Fruit fly (Drosophila melanogaster): Measurements from ENCODE around the gene CG44385.

CG44385 gene

DNA sequence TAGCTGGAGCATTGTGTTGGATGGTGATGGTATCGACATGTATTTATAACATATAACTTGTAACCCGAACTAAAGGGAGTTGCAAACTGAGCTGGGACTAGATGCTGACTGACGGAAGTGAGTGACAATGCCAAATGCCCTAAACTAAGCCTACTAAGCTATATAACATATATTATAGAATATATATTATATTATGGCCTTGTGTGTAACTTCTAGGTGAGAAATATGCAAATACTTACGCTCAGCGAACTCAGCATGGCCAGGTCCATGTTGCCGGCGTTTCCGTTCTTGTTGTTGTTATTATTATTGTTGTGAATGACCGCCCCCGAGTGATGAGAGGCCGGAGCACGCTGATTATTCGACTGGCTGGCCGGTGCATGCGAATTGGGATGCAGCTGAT lies at the start of gene CG44385:
Gene CG44385 (minus strand): TSS at position 101 of the 400 bp plus-strand sequence.
- TF ChIP-seq CG10669 (GFP tag; optimal IDR thresholded peaks at IDR 0.05) (no peak), CG7368 (GFP tag; optimal IDR thresholded peaks at IDR 0.05) (no peak), CG8119 (GFP tag; IDR thresholded peaks at IDR 0.05) (no peak), Smox (GFP tag; optimal IDR thresholded peaks at IDR 0.05) (no peak), fd59A (GFP tag; optimal IDR thresholded peaks at IDR 0.05) (no peak), salr (GFP tag; optimal IDR thresholded peaks at IDR 0.05) (no peak), fd85E (GFP tag; optimal IDR thresholded peaks at IDR 0.05) (no peak), CG34406 (GFP tag; optimal IDR thresholded peaks at IDR 0.05) (no peak), cyc (GFP tag; optimal IDR thresholded peaks at IDR 0.05) (no peak)

DNA sequence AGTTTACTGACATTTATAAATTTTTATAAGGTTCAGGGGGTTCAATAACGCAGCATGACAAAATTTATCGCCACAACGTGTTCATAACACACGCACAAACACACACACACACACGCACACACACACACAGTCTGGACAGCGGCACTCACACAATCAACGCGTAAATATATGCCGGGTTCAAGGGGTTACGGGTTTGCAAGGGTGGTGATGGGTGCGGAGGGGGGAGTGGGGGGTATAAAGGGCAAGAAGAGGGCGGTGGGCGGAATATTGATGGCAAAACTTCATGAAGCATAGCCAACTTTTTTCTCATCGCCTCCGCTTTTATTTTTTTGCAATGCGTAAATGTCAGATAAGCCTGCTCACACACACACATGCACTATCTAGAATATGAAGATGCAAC lies 43.9 kb upstream of the CG44385 start:
- TF ChIP-seq fkh (GFP tag; optimal IDR thresholded peaks at IDR 0.05) (no peak), svp (GFP tag) (peak; percentile 23)

DNA sequence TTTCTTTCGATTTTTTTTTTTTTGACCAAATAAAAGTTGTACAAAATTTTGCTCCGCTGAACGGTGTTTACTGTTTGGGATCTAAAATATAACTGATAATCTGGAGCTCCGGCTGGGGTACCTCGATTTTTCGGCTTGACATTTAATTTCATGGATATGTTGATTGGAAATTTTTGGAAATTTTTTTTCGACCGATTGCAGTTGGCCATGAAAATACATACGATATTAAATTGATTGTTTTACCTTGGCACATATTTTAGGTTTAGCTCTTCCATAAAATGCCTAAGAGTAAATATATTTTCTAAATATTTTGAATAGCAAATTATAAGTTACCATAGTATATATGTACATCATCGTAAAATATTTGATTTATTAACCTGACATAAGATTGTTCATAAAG lies 38.4 kb upstream of the CG44385 start, which contains the start of gene CG1394:
Gene CG1394 (minus strand): TSS at position 101 of the 400 bp plus-strand sequence.
- TF ChIP-seq svp (GFP tag), result no peak
- no peak for TF ChIP-seq Eip93F (GFP tag; optimal IDR thresholded peaks at IDR 0.05)

DNA sequence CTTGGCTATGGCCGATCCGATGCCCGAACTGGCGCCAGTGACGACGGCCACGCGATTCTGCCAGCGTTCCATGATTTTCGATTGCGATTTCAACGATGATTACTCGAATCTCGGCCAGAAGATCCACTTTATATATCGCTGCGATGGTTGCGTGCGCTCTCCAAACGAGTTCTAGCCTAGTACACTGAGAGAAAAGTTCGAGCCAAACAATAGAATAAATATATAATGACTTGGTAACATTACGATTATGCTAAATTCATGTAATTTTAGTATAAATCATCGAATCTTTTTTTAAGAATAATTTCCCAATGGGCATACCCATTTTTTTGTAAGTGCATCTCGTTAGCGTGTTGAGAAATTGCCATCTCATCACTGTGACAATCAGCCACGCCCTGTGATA lies 36.7 kb upstream of the CG44385 start, which contains the start of gene Antdh:
Gene Antdh (minus strand): TSS at position 101 of the 400 bp plus-strand sequence.
- TF ChIP-seq CG6276 (GFP tag; optimal IDR thresholded peaks at IDR 0.05) (no peak), CG4318 (GFP tag; optimal IDR thresholded peaks at IDR 0.05) (no peak), CG11902 (GFP tag; optimal IDR thresholded peaks at IDR 0.05) (no peak), CG31627 (GFP tag; optimal IDR thresholded peaks at IDR 0.05) (no peak), dac (GFP tag; optimal IDR thresholded peaks at IDR 0.05) (no peak), CG3919 (GFP tag; optimal IDR thresholded peaks at IDR 0.05) (peak; percentile 12), Eip78C (GFP tag) (peak; percentile 46), net (GFP tag; optimal IDR thresholded peaks at IDR 0.05) (no peak), CG10631 (GFP tag; optimal IDR thresholded peaks at IDR 0.05) (no peak), eg (GFP tag; IDR thresholded peaks at IDR 0.05) (0 out of 3 replicates have a peak, but pooled peaks have one; percentile 37), Hr38 (GFP tag; optimal IDR thresholded peaks at IDR 0.05) (no peak), CG11762 (GFP tag; optimal IDR thresholded peaks at IDR 0.05; ENCODE audit: insufficient read depth) (no peak), svp (GFP tag) (no peak), CG8319 (GFP tag; optimal IDR thresholded peaks at IDR 0.05) (no peak), CG1621 (tag; optimal IDR thresholded peaks at IDR 0.05) (no peak)

DNA sequence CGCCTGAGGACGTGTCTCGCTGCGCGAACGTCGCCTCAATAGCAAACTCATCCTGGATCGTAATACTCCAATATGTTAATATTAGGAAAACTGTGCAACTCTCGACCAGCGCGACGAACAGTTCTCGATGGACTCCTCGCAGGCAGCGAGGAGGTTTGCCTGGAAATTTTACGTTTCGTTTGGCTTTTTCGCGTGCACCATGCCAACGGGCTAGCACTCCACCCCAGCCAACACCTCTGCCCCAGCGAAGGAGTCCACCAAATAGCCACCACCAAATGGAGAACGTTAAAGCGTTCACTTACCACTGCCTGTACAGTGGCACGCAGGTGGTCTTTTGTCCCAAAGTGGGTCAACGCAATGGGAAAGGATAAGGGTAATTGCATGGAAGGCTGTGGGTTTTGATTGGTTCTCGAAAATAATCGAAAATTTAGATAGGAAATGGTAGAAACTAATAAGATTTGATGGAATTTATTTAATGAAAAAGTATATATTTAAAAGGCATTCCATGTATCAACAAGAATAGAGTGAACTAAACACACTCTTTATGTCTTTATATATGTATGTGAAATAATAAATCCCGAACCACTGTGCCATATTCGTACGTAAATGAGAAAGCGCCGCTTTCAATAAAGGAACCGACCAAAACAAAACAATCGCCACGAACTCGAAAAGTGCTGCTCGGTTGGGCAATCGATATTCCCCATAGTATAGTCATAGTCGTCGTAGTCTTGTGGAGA lies 27.7 kb upstream of the CG44385 start, which contains the start of gene CG32668:
Gene CG32668 (minus strand): TSS at position 51 of the 737 bp plus-strand sequence.
- peak; percentile 57 for TF ChIP-seq Eip78C (GFP tag)
- TF ChIP-seq CG10669 (GFP tag; optimal IDR thresholded peaks at IDR 0.05), result no peak

DNA sequence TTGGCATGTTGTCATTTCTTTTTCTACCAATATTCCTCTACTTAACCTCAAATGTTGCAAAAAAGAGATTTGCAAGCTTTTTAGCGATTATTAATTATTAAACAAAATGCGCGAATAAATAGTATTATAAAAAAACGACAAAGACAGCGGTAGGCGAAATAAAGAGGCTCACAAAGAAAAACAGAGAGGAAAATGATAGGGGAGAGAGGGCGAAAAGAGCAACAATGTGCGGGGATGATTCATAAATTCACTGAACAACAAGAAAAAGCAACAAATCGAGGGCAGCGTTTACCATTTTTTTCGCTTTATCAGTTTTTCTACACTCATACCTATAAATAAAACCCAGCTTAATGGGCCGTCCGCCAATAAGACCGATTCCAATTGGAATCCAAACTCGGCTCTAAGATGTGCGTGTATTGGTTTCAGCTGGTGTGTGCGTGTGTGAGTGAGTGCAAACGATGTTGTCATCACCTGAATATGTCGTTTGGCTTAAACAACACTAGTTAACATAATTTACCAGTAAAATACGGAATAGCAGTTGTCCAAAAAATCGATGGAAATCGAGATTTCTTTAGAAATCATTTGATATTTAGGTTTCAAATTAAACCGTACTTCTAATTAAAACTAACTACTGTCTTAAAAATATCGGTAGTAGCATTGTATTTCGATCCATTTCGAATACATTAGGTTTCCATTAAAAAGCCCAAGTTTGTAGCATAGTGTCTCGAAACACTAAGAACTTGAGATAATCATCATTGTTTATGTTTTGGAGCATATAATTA lies 23.8 kb upstream of the CG44385 start:
- TF ChIP-seq CG8119 (GFP tag; IDR thresholded peaks at IDR 0.05), result peak; percentile 41; the same call in 2 of the 3 replicates
- TF ChIP-seq CG11902 (GFP tag; optimal IDR thresholded peaks at IDR 0.05), result no peak
- TF ChIP-seq fd59A (GFP tag; optimal IDR thresholded peaks at IDR 0.05), result no peak
- peak; percentile 16 for TF ChIP-seq CG6792 (GFP tag; optimal IDR thresholded peaks at IDR 0.05)
- peak; percentile 74 for TF ChIP-seq dsx (GFP tag; optimal IDR thresholded peaks at IDR 0.05; ENCODE audit: poor library complexity, severe bottlenecking)
- 0 out of 2 replicates have a peak, but pooled peaks have one; percentile 31 for TF ChIP-seq CG15336 (GFP tag; IDR thresholded peaks at IDR 0.05)
- peak; percentile 78 for TF ChIP-seq Eip78C (GFP tag)
- TF ChIP-seq OdsH (GFP tag; optimal IDR thresholded peaks at IDR 0.05), result no peak
- TF ChIP-seq esn (GFP tag; optimal IDR thresholded peaks at IDR 0.05), result peak; percentile 17
- TF ChIP-seq cyc (GFP tag; optimal IDR thresholded peaks at IDR 0.05), result no peak
- no peak for TF ChIP-seq Sox102F (GFP tag; optimal IDR thresholded peaks at IDR 0.05)
- peak; percentile 2 for TF ChIP-seq achi (GFP tag; optimal IDR thresholded peaks at IDR 0.05)
- TF ChIP-seq CG8319 (GFP tag; optimal IDR thresholded peaks at IDR 0.05), result no peak
- peak; percentile 27 for TF ChIP-seq pdm3 (GFP tag; optimal IDR thresholded peaks at IDR 0.05)
- peak; percentile 5; the same call in 1 of the 3 replicates for TF ChIP-seq CG6163 (GFP tag; IDR thresholded peaks at IDR 0.05)
- TF ChIP-seq acj6 (GFP tag; optimal IDR thresholded peaks at IDR 0.05), result peak; percentile 32
- TF ChIP-seq Gug (GFP tag; IDR thresholded peaks at IDR 0.05), result 0 out of 2 replicates have a peak, but pooled peaks have one; percentile 12
- no peak for TF ChIP-seq eg (GFP tag; IDR thresholded peaks at IDR 0.05)
- no peak for TF ChIP-seq Hr39 (GFP tag; optimal IDR thresholded peaks at IDR 0.05)
- TF ChIP-seq CG7368 (GFP tag; optimal IDR thresholded peaks at IDR 0.05), result no peak
- TF ChIP-seq spab (GFP tag; optimal IDR thresholded peaks at IDR 0.05), result no peak
